Worm (Caenorhabditis elegans): ENCODE data around the gene C11E4.8.

- no peak for TF ChIP-seq tbx-11 (GFP tag; IDR thresholded peaks at IDR 0.05)
- TF ChIP-seq hmg-4 (GFP tag; optimal IDR thresholded peaks at IDR 0.05): no peak
- no peak for TF ChIP-seq ceh-36 (tag; optimal IDR thresholded peaks at IDR 0.05)
- no peak for TF ChIP-seq B0310.2 (tag; optimal IDR thresholded peaks at IDR 0.05)
- TF ChIP-seq tbx-37 (GFP tag; conservative IDR thresholded peaks at IDR 0.05): no peak
- TF ChIP-seq hmbx-1 (tag; optimal IDR thresholded peaks at IDR 0.05): no peak
- no peak for TF ChIP-seq pes-1 (GFP tag; IDR thresholded peaks at IDR 0.05)
- TF ChIP-seq scrt-1 (GFP tag; IDR thresholded peaks at IDR 0.05): no peak
- TF ChIP-seq ama-1 (optimal IDR thresholded peaks at IDR 0.05): no peak
Observed at ce11 chrX:9642775-9643461, 22.7 kb downstream of the C11E4.8 start.

Measured in whole organism, early embryonic.